Worm (Caenorhabditis elegans) whole organism, midembryonic: ENCODE results near the gene sri-2.

Experiments used
- T22C8.4 ChIP-seq: fragments of 200-800 bp; sonication (Bioruptor generic); IDR thresholded peaks from 2 replicates; pipeline ENCODE4 v1.3.6; 2022; ENCODE audit warnings: missing genetic modification characterization, missing compliant biosample characterization
- tab-1 ChIP-seq: fragments of 200-800 bp; sonication (Bioruptor generic); IDR thresholded peaks from 2 replicates; pipeline ENCODE4 v1.3.6; 2022; ENCODE audit warnings: missing genetic modification characterization, missing compliant biosample characterization

DNA sequence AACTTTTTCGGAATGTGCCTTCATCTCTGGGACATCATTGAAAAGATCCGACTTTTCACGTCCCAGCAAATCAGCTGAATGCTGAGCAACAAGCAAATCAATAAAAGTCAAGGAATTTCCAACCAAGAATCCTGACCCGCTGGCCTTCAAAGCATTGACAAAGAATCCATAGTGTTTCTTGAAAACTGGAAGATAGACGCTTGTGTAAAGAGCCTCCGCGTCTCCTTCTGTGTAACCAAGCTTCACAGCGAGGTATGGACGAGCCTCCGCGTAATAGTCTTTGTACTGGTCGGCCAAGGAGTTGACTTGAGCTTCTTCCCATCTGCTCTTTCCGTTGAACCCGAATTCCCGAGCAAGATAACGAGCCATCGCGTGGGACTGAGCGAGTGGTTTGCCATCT, 49.7 kb downstream of the sri-2 start:
- TF ChIP-seq T22C8.4 (GFP tag; lab: Robert Waterston, UW) (no peak), tab-1 (GFP tag; lab: Robert Waterston, UW) (no peak)
